Fruit fly (Drosophila melanogaster) whole organism, embryonic: Measurements from ENCODE around the gene Urm1.

Experiments
- CG10209 ChIP-seq: fragments of 200-800 bp; sonication (Bioruptor generic); optimal IDR thresholded peaks from 3 replicates; lab custom pipeline; 2017; ENCODE audit warnings: missing biosample characterization, mild to moderate bottlenecking, missing genetic modification characterization, missing genetic modification reagents
- CG10959 ChIP-seq: fragments of 200-800 bp; sonication (Bioruptor generic); IDR thresholded peaks from 2 replicates; pipeline ENCODE4 v1.3.6; 2022; ENCODE audit warnings: missing biosample characterization, missing genetic modification characterization
- CG10979 ChIP-seq: fragments of 200-800 bp; sonication (Bioruptor generic); optimal IDR thresholded peaks from 2 replicates; lab custom pipeline; 2018; ENCODE audit warnings: missing biosample characterization, mild to moderate bottlenecking, missing genetic modification characterization, moderate library complexity
- CG13775 ChIP-seq: fragments of 200-800 bp; sonication (Bioruptor generic); optimal IDR thresholded peaks from 3 replicates; lab custom pipeline; 2017; ENCODE audit warnings: missing biosample characterization, mild to moderate bottlenecking, missing genetic modification characterization
- CG17612 ChIP-seq: fragments of 200-800 bp; sonication (Bioruptor generic); IDR thresholded peaks from 2 replicates; pipeline ENCODE4 v1.3.6; 2022; ENCODE audit warnings: missing biosample characterization, missing genetic modification characterization
- CG17912 ChIP-seq: fragments of 200-800 bp; sonication (Bioruptor generic); optimal IDR thresholded peaks from 2 replicates; lab custom pipeline; 2018; ENCODE audit warnings: missing biosample characterization, mild to moderate bottlenecking, missing genetic modification characterization
- CG2120 ChIP-seq: fragments of 200-800 bp; sonication (Bioruptor generic); optimal IDR thresholded peaks from 3 replicates; lab custom pipeline; 2016; ENCODE audit warnings: missing biosample characterization, missing genetic modification characterization
- CG2889 ChIP-seq: fragments of 200-800 bp; sonication (Bioruptor generic); IDR thresholded peaks from 3 replicates; pipeline ENCODE4 v1.3.6; 2022; ENCODE audit warnings: missing biosample characterization, missing genetic modification characterization
- CG31441 ChIP-seq: fragments of 200-800 bp; sonication (Bioruptor generic); IDR thresholded peaks from 2 replicates; pipeline ENCODE4 v1.3.6; 2022; ENCODE audit warnings: missing biosample characterization, missing genetic modification characterization
- CG32767 ChIP-seq: fragments of 200-800 bp; sonication (Bioruptor generic); IDR thresholded peaks from 2 replicates; pipeline ENCODE4 v1.3.6; 2022; ENCODE audit warnings: missing biosample characterization, missing genetic modification characterization
- CG33557 ChIP-seq: fragments of 200-800 bp; sonication (Bioruptor generic); optimal IDR thresholded peaks from 2 replicates; lab custom pipeline; 2019; ENCODE audit warnings: missing biosample characterization, mild to moderate bottlenecking, missing genetic modification characterization, moderate library complexity
- CG4282 ChIP-seq: fragments of 200-800 bp; sonication (Bioruptor generic); optimal IDR thresholded peaks from 2 replicates; lab custom pipeline; 2016; ENCODE audit warnings: missing biosample characterization, missing genetic modification characterization
- CG4360 ChIP-seq: fragments of 200-800 bp; sonication (Bioruptor generic); IDR thresholded peaks from 2 replicates; pipeline ENCODE4 v1.3.6; 2022; ENCODE audit warnings: missing biosample characterization, missing genetic modification characterization
- CG5180 ChIP-seq: fragments of 200-800 bp; sonication (Bioruptor generic); optimal IDR thresholded peaks from 3 replicates; lab custom pipeline; 2017; ENCODE audit warnings: missing biosample characterization, missing genetic modification characterization, mild to moderate bottlenecking, moderate library complexity, missing genetic modification reagents
- CG8388 ChIP-seq: fragments of 200-800 bp; sonication (Bioruptor generic); optimal IDR thresholded peaks from 2 replicates; lab custom pipeline; 2019; ENCODE audit warnings: missing biosample characterization, mild to moderate bottlenecking, missing genetic modification characterization, moderate library complexity
- HLH3B ChIP-seq: fragments of 200-800 bp; sonication (Bioruptor generic); IDR thresholded peaks from 2 replicates; pipeline ENCODE4 v1.3.6; 2022; ENCODE audit warnings: missing biosample characterization, missing genetic modification characterization
- HLH4C ChIP-seq: fragments of 200-800 bp; sonication (Bioruptor generic); IDR thresholded peaks from 3 replicates; pipeline ENCODE4 v1.3.6; 2022; ENCODE audit warnings: missing biosample characterization, missing genetic modification characterization; ENCODE audit not compliant: partially characterized antibody
- Hand ChIP-seq: fragments of 200-800 bp; sonication (Bioruptor generic); optimal IDR thresholded peaks from 2 replicates; lab custom pipeline; 2017; ENCODE audit warnings: mild to moderate bottlenecking, missing biosample characterization, missing genetic modification reagents, missing genetic modification characterization
- Hr78 ChIP-seq, 2 experiments: fragments of 200-800 bp in 1 of 2; fragments of >200 bp in 1 of 2; sonication (Bioruptor generic) in 1 of 2; optimal IDR thresholded peaks; 2 replicates each; lab custom pipeline; 2017 to 2019; ENCODE audit warnings: missing biosample characterization in 2 of 2, missing genetic modification characterization in 2 of 2, mild to moderate bottlenecking in 1 of 2, moderate library complexity in 1 of 2
- NC2β ChIP-seq: fragments of 200-800 bp; sonication (Bioruptor generic); optimal IDR thresholded peaks from 2 replicates; lab custom pipeline; 2016; ENCODE audit warnings: missing biosample characterization, missing genetic modification characterization
- NFAT ChIP-seq: fragments of 200-800 bp; sonication (Bioruptor generic); IDR thresholded peaks from 2 replicates; pipeline ENCODE4 v1.3.6; 2022; ENCODE audit warnings: missing biosample characterization, missing genetic modification characterization
- TFAM ChIP-seq: fragments of 200-800 bp; sonication (Bioruptor generic); optimal IDR thresholded peaks from 2 replicates; lab custom pipeline; 2017; ENCODE audit warnings: missing biosample characterization, missing genetic modification characterization, inconsistent platforms
- ase ChIP-seq: fragments of 200-800 bp; sonication (Bioruptor generic); IDR thresholded peaks from 3 replicates; pipeline ENCODE4 v1.3.6; 2022; ENCODE audit warnings: missing biosample characterization, missing genetic modification characterization
- btn ChIP-seq: fragments of 200-800 bp; sonication (Bioruptor generic); optimal IDR thresholded peaks from 2 replicates; lab custom pipeline; 2016; ENCODE audit warnings: missing biosample characterization, missing genetic modification characterization
- cas ChIP-seq: fragments of 200-800 bp; sonication (Bioruptor generic); IDR thresholded peaks from 2 replicates; pipeline ENCODE4 v1.3.6; 2022; ENCODE audit warnings: missing biosample characterization, missing genetic modification characterization
- crc ChIP-seq: fragments of 200-800 bp; sonication (Bioruptor generic); optimal IDR thresholded peaks from 2 replicates; lab custom pipeline; 2016; ENCODE audit warnings: missing biosample characterization, missing genetic modification characterization
- danr ChIP-seq: fragments of 200-800 bp; sonication (Bioruptor generic); IDR thresholded peaks from 2 replicates; pipeline ENCODE4 v1.3.6; 2022; ENCODE audit warnings: missing biosample characterization, missing genetic modification characterization
- disco-r ChIP-seq: fragments of 200-800 bp; sonication (Bioruptor generic); optimal IDR thresholded peaks from 2 replicates; lab custom pipeline; 2016; ENCODE audit warnings: missing biosample characterization, missing genetic modification characterization
- emc ChIP-seq: fragments of 200-800 bp; sonication (Bioruptor generic); optimal IDR thresholded peaks from 2 replicates; lab custom pipeline; 2016; ENCODE audit warnings: missing biosample characterization, missing genetic modification characterization
- fd102C ChIP-seq: fragments of 200-800 bp; sonication (Bioruptor generic); optimal IDR thresholded peaks from 2 replicates; lab custom pipeline; 2018; ENCODE audit warnings: missing biosample characterization, mild to moderate bottlenecking, missing genetic modification characterization, moderate library complexity
- fd96Cb ChIP-seq: fragments of 200-800 bp; sonication (Bioruptor generic); optimal IDR thresholded peaks from 2 replicates; lab custom pipeline; 2018; ENCODE audit warnings: missing biosample characterization, mild to moderate bottlenecking, missing genetic modification characterization, moderate library complexity
- gsb-n ChIP-seq: fragments of 200-800 bp; sonication (Bioruptor generic); optimal IDR thresholded peaks from 3 replicates; lab custom pipeline; 2018; ENCODE audit warnings: missing biosample characterization, mild to moderate bottlenecking, missing genetic modification characterization
- ham ChIP-seq: fragments of 200-800 bp; sonication (Bioruptor generic); IDR thresholded peaks from 2 replicates; pipeline ENCODE4 v1.3.6; 2022; ENCODE audit warnings: missing biosample characterization, missing genetic modification characterization
- hbn ChIP-seq: fragments of 200-800 bp; sonication (Bioruptor generic); IDR thresholded peaks from 2 replicates; pipeline ENCODE4 v1.3.6; 2022; ENCODE audit warnings: missing biosample characterization, missing genetic modification characterization; ENCODE audit not compliant: partially characterized antibody
- hkb ChIP-seq, 2 experiments: fragments of 200-800 bp in 1 of 2; fragments of >200 bp in 1 of 2; sonication (Bioruptor generic) in 1 of 2; IDR thresholded peaks in 1 of 2; optimal IDR thresholded peaks in 1 of 2; 2 replicates each; pipeline versions ENCODE4 v1.3.6 to Lab custom; 2017 to 2022; ENCODE audit warnings: missing biosample characterization in 1 of 2, missing genetic modification characterization in 1 of 2
- jing ChIP-seq: fragments of 200-800 bp; sonication (Bioruptor generic); optimal IDR thresholded peaks from 2 replicates; lab custom pipeline; 2018; ENCODE audit warnings: missing biosample characterization, mild to moderate bottlenecking, missing genetic modification characterization
- ken ChIP-seq: fragments of 200-800 bp; sonication (Bioruptor generic); IDR thresholded peaks from 3 replicates; pipeline ENCODE4 v1.3.6; 2022; ENCODE audit warnings: missing biosample characterization, missing genetic modification characterization
- lab ChIP-seq: fragments of 200-800 bp; sonication (Bioruptor generic); optimal IDR thresholded peaks from 3 replicates; lab custom pipeline; 2017; ENCODE audit warnings: missing biosample characterization, missing genetic modification characterization, mild to moderate bottlenecking, moderate library complexity, missing genetic modification reagents
- lmd ChIP-seq: fragments of 200-800 bp; sonication (Bioruptor generic); IDR thresholded peaks from 2 replicates; pipeline ENCODE4 v1.3.6; 2022; ENCODE audit warnings: missing biosample characterization, missing genetic modification characterization
- lola ChIP-seq, 3 experiments: fragments of >200 bp in 2 of 3; fragments of 200-800 bp in 1 of 3; sonication (Bioruptor generic) in 1 of 3; optimal IDR thresholded peaks; 2 replicates each; lab custom pipeline; 2017 to 2019; ENCODE audit warnings: missing biosample characterization in 3 of 3, missing genetic modification characterization in 3 of 3, mild to moderate bottlenecking in 1 of 3, moderate library complexity in 1 of 3
- nom ChIP-seq: fragments of 200-800 bp; sonication (Bioruptor generic); optimal IDR thresholded peaks from 2 replicates; lab custom pipeline; 2017; ENCODE audit warnings: missing biosample characterization, missing genetic modification characterization, mild to moderate bottlenecking, moderate library complexity, missing genetic modification reagents
- repo ChIP-seq: fragments of 200-800 bp; sonication (Bioruptor generic); optimal IDR thresholded peaks from 2 replicates; lab custom pipeline; 2016; ENCODE audit warnings: missing biosample characterization, missing genetic modification characterization
- rib ChIP-seq: fragments of 200-800 bp; sonication (Bioruptor generic); IDR thresholded peaks from 2 replicates; pipeline ENCODE4 v1.3.6; 2022; ENCODE audit warnings: missing biosample characterization, missing genetic modification characterization
- sisA ChIP-seq: fragments of 200-800 bp; sonication (Bioruptor generic); IDR thresholded peaks from 2 replicates; pipeline ENCODE4 v1.3.6; 2022; ENCODE audit warnings: missing biosample characterization, missing genetic modification characterization
- slou ChIP-seq: fragments of 200-800 bp; sonication (Bioruptor generic); optimal IDR thresholded peaks from 3 replicates; lab custom pipeline; 2016; ENCODE audit warnings: missing biosample characterization, missing genetic modification characterization
- sna ChIP-seq: fragments of 200-800 bp; sonication (Bioruptor generic); IDR thresholded peaks from 2 replicates; pipeline ENCODE4 v1.3.6; 2022; ENCODE audit warnings: missing biosample characterization, missing genetic modification characterization; ENCODE audit not compliant: partially characterized antibody
- sob ChIP-seq: fragments of 200-800 bp; sonication (Bioruptor generic); IDR thresholded peaks from 2 replicates; pipeline ENCODE4 v1.3.6; 2022; ENCODE audit warnings: missing biosample characterization, missing genetic modification characterization
- sr ChIP-seq: fragments of 200-800 bp; sonication (Bioruptor generic); IDR thresholded peaks from 3 replicates; pipeline ENCODE4 v1.3.6; 2022; ENCODE audit warnings: missing biosample characterization, missing genetic modification characterization
- unpg ChIP-seq: fragments of 200-800 bp; sonication (Bioruptor generic); optimal IDR thresholded peaks from 3 replicates; lab custom pipeline; 2018; ENCODE audit warnings: missing biosample characterization, mild to moderate bottlenecking, missing genetic modification characterization, moderate library complexity

Urm1 gene

DNA sequence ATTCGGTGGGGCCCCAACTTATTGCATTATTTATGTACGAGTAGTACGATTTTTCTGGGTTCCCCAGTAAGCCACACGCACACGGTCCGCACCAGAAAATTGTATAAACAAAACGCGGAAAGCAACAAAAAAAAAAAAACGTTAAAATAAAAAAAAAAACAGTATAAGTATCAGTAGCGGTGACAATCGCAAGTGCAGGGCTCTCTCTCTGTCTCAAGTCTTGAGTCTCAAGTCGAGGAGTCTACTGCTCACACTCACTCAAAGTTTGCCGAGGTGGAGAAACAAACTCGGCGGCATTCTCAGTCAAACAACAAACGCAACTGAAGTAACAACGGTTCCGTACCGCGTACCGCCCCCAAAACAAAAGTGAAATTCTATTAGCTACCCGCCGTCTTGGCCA lies 47.5 kb downstream of the Urm1 start, which contains the start of gene Pura:
Gene Pura, plus strand, starts transcription at position 301 of the 400 bp plus-strand sequence.
- TF ChIP-seq lab (GFP tag; lab: Kevin White, UChicago) (no peak), repo (GFP tag; lab: Kevin White, UChicago) (no peak), lmd (GFP tag; lab: Robert Waterston, UW) (no peak), jing (no peak), Hr78 (GFP tag; optimal IDR thresholded peaks at IDR 0.05; lab: Kevin White, UChicago) (no peak), fd102C (no peak), ken (GFP tag; lab: Robert Waterston, UW) (no peak), CG10959 (no peak), gsb-n (tag; lab: Kevin White, UChicago) (no peak), ase (GFP tag; lab: Robert Waterston, UW) (no peak), cas (GFP tag; lab: Robert Waterston, UW) (no peak), NC2β (GFP tag; lab: Kevin White, UChicago) (no peak), HLH4C (GFP tag; lab: Robert Waterston, UW) (no peak)

DNA sequence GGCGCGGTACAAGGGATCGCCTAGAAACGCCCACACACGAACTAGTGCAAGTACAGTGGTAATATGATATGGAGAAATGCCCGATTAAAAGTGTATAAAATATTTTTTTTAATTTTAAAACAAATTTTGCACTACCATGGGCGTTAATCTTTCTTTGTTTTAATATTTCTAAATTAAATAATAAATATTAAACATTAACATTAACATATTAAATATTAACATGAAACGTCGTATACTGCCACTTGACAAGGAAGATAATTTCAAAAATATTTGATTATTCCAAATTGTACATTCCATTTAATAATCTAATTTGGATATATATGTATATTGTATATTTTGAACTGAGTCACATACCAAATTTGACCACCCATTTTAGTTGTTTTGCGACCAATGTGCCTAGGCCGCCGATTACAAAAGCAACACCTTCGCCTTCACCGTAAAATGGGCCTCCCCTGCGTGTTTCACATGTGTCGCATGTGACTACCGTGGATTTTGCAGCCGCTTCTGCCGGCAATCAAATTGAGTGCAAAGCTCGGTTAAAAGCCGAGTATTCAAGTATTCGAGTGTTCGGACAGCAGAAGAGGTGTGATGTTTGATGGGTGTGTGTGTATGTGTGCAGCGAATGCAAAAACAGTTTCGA lies 48.0 kb downstream of the Urm1 start:
- TF ChIP-seq btn (GFP tag; lab: Kevin White, UChicago) (no peak), disco-r (no peak), CG31441 (peak; percentile 67), Hand (GFP tag; lab: Kevin White, UChicago) (no peak), danr (GFP tag; lab: Robert Waterston, UW) (no peak), emc (GFP tag; lab: Kevin White, UChicago) (no peak), CG13775 (no peak), CG4360 (GFP tag; lab: Robert Waterston, UW) (no peak), CG2889 (no peak), sna (GFP tag; lab: Robert Waterston, UW) (no peak), CG4282 (no peak), crc (no peak), CG10979 (peak; percentile 69), unpg (GFP tag; lab: Kevin White, UChicago) (peak; percentile 64), nom (GFP tag; lab: Kevin White, UChicago) (no peak), hbn (GFP tag; lab: Robert Waterston, UW) (no peak), fd96Cb (peak; percentile 55), TFAM (GFP tag; lab: Kevin White, UChicago) (no peak), sisA (no peak), hkb (optimal IDR thresholded peaks at IDR 0.05; lab: Kevin White, UChicago) (no peak), hkb (GFP tag; IDR thresholded peaks at IDR 0.05; lab: Robert Waterston, UW) (no peak), CG17912 (no peak), sob (GFP tag; lab: Robert Waterston, UW) (no peak), CG32767 (GFP tag; lab: Robert Waterston, UW) (0 out of 2 replicates have a peak, but pooled peaks have one; percentile 11), NFAT (no peak), sr (GFP tag; lab: Robert Waterston, UW) (no peak), CG17612 (no peak), lola (GFP tag; optimal IDR thresholded peaks at IDR 0.05; lab: Kevin White, UChicago) (peak in 1 of 3 experiments; percentile 51), CG5180 (GFP tag; lab: Kevin White, UChicago) (no peak), ham (no peak), HLH3B (GFP tag; lab: Robert Waterston, UW) (no peak), rib (GFP tag; lab: Robert Waterston, UW) (no peak), slou (GFP tag; lab: Kevin White, UChicago) (no peak), CG2120 (GFP tag; lab: Kevin White, UChicago) (no peak), CG10209 (GFP tag; lab: Kevin White, UChicago) (peak; percentile 11), CG33557 (GFP tag; lab: Kevin White, UChicago) (no peak), CG8388 (GFP tag; lab: Kevin White, UChicago) (peak; percentile 66)
